Fruit fly (Drosophila melanogaster): ENCODE data around the gene CG42337.
A peak's percentile ranks its signal among the peaks of the same experiment; 100 is the strongest.

CG42337 gene

dm6 chr3L:21193170-21193569 lies at the start of gene CG42337 (continued):
- TF ChIP-seq CG7357 (GFP tag; IDR thresholded peaks at IDR 0.05) (no peak), dmrt11E (tag; optimal IDR thresholded peaks at IDR 0.05) (no peak), CG9609 (GFP tag; optimal IDR thresholded peaks at IDR 0.05) (no peak), Sox100B (GFP tag; optimal IDR thresholded peaks at IDR 0.05) (no peak), ftz-f1 (GFP tag; optimal IDR thresholded peaks at IDR 0.05) (no peak), B-H1 (GFP tag; IDR thresholded peaks at IDR 0.05) (no peak), CG3995 (GFP tag; optimal IDR thresholded peaks at IDR 0.05) (no peak), grn (GFP tag; optimal IDR thresholded peaks at IDR 0.05) (no peak), cg (GFP tag; optimal IDR thresholded peaks at IDR 0.05) (no peak), mld (GFP tag; IDR thresholded peaks at IDR 0.05; ENCODE audit: partially characterized antibody) (0 out of 3 replicates have a peak, but pooled peaks have one; percentile 22), h (optimal IDR thresholded peaks at IDR 0.05) (no peak), TFAM (GFP tag; optimal IDR thresholded peaks at IDR 0.05) (no peak), CG18476 (GFP tag; optimal IDR thresholded peaks at IDR 0.05) (no peak), prd (optimal IDR thresholded peaks at IDR 0.05) (no peak), prd (GFP tag; IDR thresholded peaks at IDR 0.05) (no peak), pan (optimal IDR thresholded peaks at IDR 0.05) (no peak), pan (GFP tag; optimal IDR thresholded peaks at IDR 0.05 in 1 of 2, IDR thresholded peaks at IDR 0.05 in 1 of 2) (no peak), ro (GFP tag; IDR thresholded peaks at IDR 0.05) (no peak), CG8290 (GFP tag; optimal IDR thresholded peaks at IDR 0.05) (no peak), CG8290 (tag; optimal IDR thresholded peaks at IDR 0.05) (peak in 1 of 2 experiments; percentile 7), bsh (GFP tag; optimal IDR thresholded peaks at IDR 0.05) (no peak), btn (GFP tag; optimal IDR thresholded peaks at IDR 0.05) (no peak), Blimp-1 (GFP tag; optimal IDR thresholded peaks at IDR 0.05) (no peak), disco-r (GFP tag; optimal IDR thresholded peaks at IDR 0.05) (no peak), CG17568 (GFP tag; optimal IDR thresholded peaks at IDR 0.05) (no peak), Max (GFP tag; optimal IDR thresholded peaks at IDR 0.05) (no peak), CG2875 (GFP tag; optimal IDR thresholded peaks at IDR 0.05) (no peak), CG11695 (GFP tag; IDR thresholded peaks at IDR 0.05) (0 out of 3 replicates have a peak, but pooled peaks have one; percentile 10), br (optimal IDR thresholded peaks at IDR 0.05) (no peak), eve (GFP tag; optimal IDR thresholded peaks at IDR 0.05) (no peak), cwo (GFP tag; optimal IDR thresholded peaks at IDR 0.05) (no peak), scrt (GFP tag; optimal IDR thresholded peaks at IDR 0.05) (peak; percentile 3), usp (GFP tag; optimal IDR thresholded peaks at IDR 0.05) (no peak), Med (GFP tag) (peak; percentile 71), Deaf1 (tag; optimal IDR thresholded peaks at IDR 0.05) (peak; percentile 33), gro (GFP tag; optimal IDR thresholded peaks at IDR 0.05) (no peak), Dip2 (GFP tag; IDR thresholded peaks at IDR 0.05) (no peak), Vsx1 (GFP tag; optimal IDR thresholded peaks at IDR 0.05) (no peak), Side (GFP tag; optimal IDR thresholded peaks at IDR 0.05) (no peak), CG42726 (GFP tag; IDR thresholded peaks at IDR 0.05; ENCODE audit: partially characterized antibody) (0 out of 2 replicates have a peak, but pooled peaks have one; percentile 14), twi (tag; optimal IDR thresholded peaks at IDR 0.05) (no peak), Gsc (GFP tag; IDR thresholded peaks at IDR 0.05) (no peak), gem (tag; optimal IDR thresholded peaks at IDR 0.05) (no peak), ewg (GFP tag; optimal IDR thresholded peaks at IDR 0.05) (peak; percentile 28), Hmr (GFP tag; optimal IDR thresholded peaks at IDR 0.05) (no peak), CG10959 (GFP tag; IDR thresholded peaks at IDR 0.05) (no peak), Dbx (GFP tag; IDR thresholded peaks at IDR 0.05) (no peak), CG8765 (GFP tag; IDR thresholded peaks at IDR 0.05) (no peak), CG11085 (GFP tag; IDR thresholded peaks at IDR 0.05) (no peak), z (GFP tag; IDR thresholded peaks at IDR 0.05) (no peak), caup (GFP tag; optimal IDR thresholded peaks at IDR 0.05; ENCODE audit: severe bottlenecking) (no peak), Sry-β (GFP tag; optimal IDR thresholded peaks at IDR 0.05) (no peak), NC2α (GFP tag; optimal IDR thresholded peaks at IDR 0.05) (no peak)

All from whole organism, embryonic.